Fruit fly (Drosophila melanogaster) whole organism, embryonic: Measurements from ENCODE around the gene Clc.

Experiments
- CG13894 ChIP-seq: fragments of 200-800 bp; sonication (Bioruptor generic); optimal IDR thresholded peaks from 3 replicates; lab custom pipeline; 2018; ENCODE audit warnings: missing biosample characterization, mild to moderate bottlenecking, missing genetic modification characterization, moderate library complexity
- Nf-YC ChIP-seq: fragments of 200-800 bp; optimal IDR thresholded peaks from 3 replicates; lab custom pipeline; 2019; ENCODE audit warnings: missing biosample characterization, mild to moderate bottlenecking, missing genetic modification characterization, moderate library complexity
- abd-A ChIP-seq: fragments of 200-800 bp; sonication (Bioruptor generic); optimal IDR thresholded peaks from 3 replicates; lab custom pipeline; 2019; ENCODE audit warnings: missing biosample characterization, mild to moderate bottlenecking, missing genetic modification characterization, moderate library complexity
- cg ChIP-seq: fragments of 200-800 bp; sonication (Bioruptor generic); optimal IDR thresholded peaks from 3 replicates; lab custom pipeline; 2019; ENCODE audit warnings: missing biosample characterization, mild to moderate bottlenecking, missing genetic modification characterization, moderate library complexity
- ken ChIP-seq: fragments of 200-800 bp; sonication (Bioruptor generic); IDR thresholded peaks from 3 replicates; pipeline ENCODE4 v1.3.6; 2022; ENCODE audit warnings: missing biosample characterization, missing genetic modification characterization

The Clc gene

dm6 chr3L:20287046-20287445 lies 46.2 kb downstream of the Clc start:
- no peak for TF ChIP-seq Nf-YC (tag; lab: Kevin White, UChicago)
- peak; percentile 16 for TF ChIP-seq abd-A (tag; lab: Kevin White, UChicago)
- TF ChIP-seq CG13894 (tag; lab: Kevin White, UChicago) = peak; percentile 93
- no peak for TF ChIP-seq ken (GFP tag; lab: Robert Waterston, UW)
- peak; percentile 28 for TF ChIP-seq cg
